Worm (Caenorhabditis elegans) whole organism, late embryonic: ENCODE data around the gene F14H8.5.

Experiments used
- K09A11.1 ChIP-seq: sonication (generic microtip); optimal IDR thresholded peaks from 2 replicates; lab custom pipeline; 2017; ENCODE audit warnings: antibody characterized with exemption, mild to moderate bottlenecking, missing genetic modification characterization, missing compliant biosample characterization; ENCODE audit not compliant: insufficient read depth
- dve-1 ChIP-seq: sonication (generic microtip); optimal IDR thresholded peaks from 2 replicates; lab custom pipeline; 2017; ENCODE audit warnings: antibody characterized with exemption, mild to moderate bottlenecking, missing genetic modification characterization, missing compliant biosample characterization
- nfya-1 ChIP-seq: sonication (generic microtip); optimal IDR thresholded peaks from 2 replicates; lab custom pipeline; 2017; ENCODE audit warnings: missing genetic modification characterization, mild to moderate bottlenecking, missing compliant biosample characterization, antibody characterized with exemption, moderate library complexity
- nhr-11 ChIP-seq: fragments of 150-350 bp; optimal IDR thresholded peaks from 2 replicates; lab custom pipeline; 2014; ENCODE audit warnings: missing biosample characterization, missing genetic modification characterization
- tbx-2 ChIP-seq: sonication (generic microtip); optimal IDR thresholded peaks from 2 replicates; lab custom pipeline; 2016; ENCODE audit warnings: missing genetic modification characterization, missing compliant biosample characterization
- unc-3 ChIP-seq, 2 experiments: fragments of 200-800 bp in 1 of 2; sonication (Bioruptor generic) in 1 of 2; sonication (generic microtip) in 1 of 2; conservative IDR thresholded peaks in 1 of 2; optimal IDR thresholded peaks in 1 of 2; 2 replicates each; pipeline versions ENCODE4 v1.3.6 to Lab custom; 2016 to 2022; ENCODE audit warnings: missing compliant biosample characterization in 2 of 2, missing genetic modification characterization in 2 of 2, missing genetic modification reagents in 1 of 2
- unc-86 ChIP-seq: sonication (generic microtip); optimal IDR thresholded peaks from 2 replicates; lab custom pipeline; 2016; ENCODE audit warnings: missing genetic modification characterization, missing compliant biosample characterization

- TF ChIP-seq unc-86 (tag; lab: Kevin White, UChicago) (no peak), unc-3 (GFP tag; conservative IDR thresholded peaks at IDR 0.05; lab: Robert Waterston, UW) (no peak), unc-3 (tag; optimal IDR thresholded peaks at IDR 0.05; lab: Kevin White, UChicago) (no peak), dve-1 (tag; lab: Kevin White, UChicago) (no peak), nfya-1 (tag; lab: Kevin White, UChicago) (no peak), tbx-2 (tag; lab: Kevin White, UChicago) (no peak), nhr-11 (tag; lab: Kevin White, UChicago) (no peak), K09A11.1 (tag; lab: Kevin White, UChicago) (no peak)
Measured at ce11 chrV:15059534-15059933, 38.7 kb downstream of the F14H8.5 start, which contains the start of the genes mcm-3 and C25D7.15.
